Fruit fly (Drosophila melanogaster): ENCODE measurements around the gene CG14966.

CG14966 gene

DNA sequence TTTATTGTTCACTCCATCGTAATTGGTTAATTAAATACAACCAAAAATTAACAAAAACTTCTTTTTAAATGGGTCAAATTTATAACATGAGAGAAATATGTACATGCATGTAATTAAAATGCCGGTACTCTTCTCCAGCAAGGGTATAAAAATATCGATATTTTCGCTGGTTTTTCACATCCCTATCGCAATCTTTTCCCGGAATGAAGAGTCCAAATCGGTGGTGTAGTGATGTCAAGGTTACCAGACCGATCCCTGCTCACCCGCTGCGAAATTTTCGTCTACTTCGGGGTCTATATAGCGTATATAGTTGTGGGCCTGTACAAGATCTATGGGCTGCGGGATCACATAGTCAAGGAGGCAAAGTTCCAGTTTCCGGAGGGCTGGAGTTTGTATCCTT lies 35.5 kb downstream of the CG14966 start, which contains the start of gene rasp:
Gene rasp (plus strand): TSS at position 213 of the 400 bp plus-strand sequence.
- TF ChIP-seq CG7045 (GFP tag; optimal IDR thresholded peaks at IDR 0.05) (no peak), CG12768 (GFP tag; optimal IDR thresholded peaks at IDR 0.05) (no peak), tj (GFP tag; optimal IDR thresholded peaks at IDR 0.05) (no peak), CG33017 (tag; optimal IDR thresholded peaks at IDR 0.05) (no peak), pad (GFP tag; optimal IDR thresholded peaks at IDR 0.05) (no peak), Crg-1 (GFP tag; optimal IDR thresholded peaks at IDR 0.05) (no peak)

DNA sequence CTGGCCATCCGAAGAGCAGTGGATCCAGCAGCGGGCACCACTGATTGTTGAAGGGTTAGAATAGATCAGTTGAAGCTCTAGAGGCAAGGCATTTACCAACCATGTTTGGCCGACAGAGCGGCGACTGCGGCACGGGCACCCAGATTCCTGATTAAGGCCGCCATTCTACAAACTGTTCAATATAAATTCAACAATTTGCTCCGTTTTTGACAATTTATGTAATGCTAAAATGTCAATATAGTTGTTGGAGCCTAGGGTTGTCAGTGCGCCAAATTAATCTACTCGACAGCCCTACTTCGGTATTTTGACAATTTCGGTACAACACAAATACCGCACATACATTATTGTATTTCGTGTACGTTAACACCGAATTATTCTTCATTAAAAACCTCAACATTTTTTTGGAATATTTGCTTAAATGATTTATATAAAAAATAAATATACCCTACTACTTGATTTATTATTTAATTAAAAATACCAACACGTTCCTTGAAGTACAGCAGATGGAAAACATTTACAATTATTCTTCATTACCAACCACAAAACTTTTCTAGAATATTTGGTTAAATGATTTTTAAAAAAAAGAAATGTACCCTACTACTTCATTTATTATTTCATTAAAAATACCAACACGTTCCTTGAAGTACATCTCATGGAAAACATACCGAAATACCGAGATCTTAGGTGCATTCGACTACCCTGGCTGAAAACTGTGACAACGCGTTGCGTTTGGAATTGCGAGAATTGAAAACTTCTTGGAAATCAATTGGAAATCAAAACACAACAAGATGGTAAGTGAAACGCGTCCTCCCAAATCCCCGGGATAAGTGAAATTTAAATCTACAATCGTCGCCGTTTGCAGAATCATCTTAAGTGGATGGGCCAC lies 37.9 kb downstream of the CG14966 start, which contains the start of the genes ND-30 and CG15812:
Gene ND-30 (minus strand): TSS at position 270 of the 886 bp plus-strand sequence.
Gene CG15812 (plus strand): TSS at position 683 of the 886 bp plus-strand sequence.
- TF ChIP-seq tj (GFP tag; optimal IDR thresholded peaks at IDR 0.05) (peak; percentile 15), CG14711 (tag; optimal IDR thresholded peaks at IDR 0.05) (peak; percentile 94), CG7045 (GFP tag; optimal IDR thresholded peaks at IDR 0.05) (no peak), CG12768 (GFP tag; optimal IDR thresholded peaks at IDR 0.05) (no peak), ovo (GFP tag; optimal IDR thresholded peaks at IDR 0.05) (no peak), Clk (GFP tag; optimal IDR thresholded peaks at IDR 0.05) (no peak), CG7101 (tag; optimal IDR thresholded peaks at IDR 0.05) (peak; percentile 34), Crg-1 (GFP tag; optimal IDR thresholded peaks at IDR 0.05) (peak; percentile 31), cic (GFP tag; optimal IDR thresholded peaks at IDR 0.05) (no peak), CG11617 (GFP tag; optimal IDR thresholded peaks at IDR 0.05) (peak; percentile 53), CG1620 (GFP tag; optimal IDR thresholded peaks at IDR 0.05) (peak; percentile 29), bab1 (GFP tag; optimal IDR thresholded peaks at IDR 0.05) (no peak), Hr96 (GFP tag; optimal IDR thresholded peaks at IDR 0.05) (no peak)

DNA sequence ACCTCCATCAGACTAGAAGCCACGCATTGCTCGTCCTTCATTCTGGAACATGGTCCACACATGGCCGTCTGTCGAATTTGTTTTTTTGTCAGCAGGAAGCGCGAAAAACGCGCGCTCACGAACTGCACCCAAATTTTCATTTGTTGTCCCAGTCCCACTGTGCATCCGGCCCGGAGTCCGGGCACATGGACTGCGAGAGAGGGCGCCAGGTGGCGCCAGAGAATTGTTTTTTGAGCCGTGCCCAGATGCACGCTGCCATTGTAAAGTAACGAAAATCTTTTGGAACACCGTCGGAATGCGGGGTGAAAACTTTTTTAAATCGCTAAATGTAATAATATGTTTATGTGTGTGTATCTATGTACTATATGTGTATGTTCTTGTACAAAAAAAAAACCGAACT lies 39.8 kb downstream of the CG14966 start:
- TF ChIP-seq Clk (GFP tag; optimal IDR thresholded peaks at IDR 0.05) (no peak), kay (GFP tag; ENCODE audit: borderline replicate concordance) (no peak), CG7101 (tag; optimal IDR thresholded peaks at IDR 0.05) (no peak), CG33017 (tag; optimal IDR thresholded peaks at IDR 0.05) (no peak), Mnt (GFP tag; optimal IDR thresholded peaks at IDR 0.05) (no peak), CG1620 (GFP tag; optimal IDR thresholded peaks at IDR 0.05) (no peak), CG14711 (tag; optimal IDR thresholded peaks at IDR 0.05) (no peak), cic (GFP tag; optimal IDR thresholded peaks at IDR 0.05) (no peak), pad (GFP tag; optimal IDR thresholded peaks at IDR 0.05) (no peak), ovo (GFP tag; optimal IDR thresholded peaks at IDR 0.05) (no peak), tj (GFP tag; optimal IDR thresholded peaks at IDR 0.05) (no peak), toe (GFP tag; optimal IDR thresholded peaks at IDR 0.05) (no peak), CG5204 (GFP tag; optimal IDR thresholded peaks at IDR 0.05) (no peak), bab1 (GFP tag; optimal IDR thresholded peaks at IDR 0.05) (no peak), Hr96 (GFP tag; optimal IDR thresholded peaks at IDR 0.05) (no peak), Crg-1 (GFP tag; optimal IDR thresholded peaks at IDR 0.05) (no peak), cnc (optimal IDR thresholded peaks at IDR 0.05) (no peak)

DNA sequence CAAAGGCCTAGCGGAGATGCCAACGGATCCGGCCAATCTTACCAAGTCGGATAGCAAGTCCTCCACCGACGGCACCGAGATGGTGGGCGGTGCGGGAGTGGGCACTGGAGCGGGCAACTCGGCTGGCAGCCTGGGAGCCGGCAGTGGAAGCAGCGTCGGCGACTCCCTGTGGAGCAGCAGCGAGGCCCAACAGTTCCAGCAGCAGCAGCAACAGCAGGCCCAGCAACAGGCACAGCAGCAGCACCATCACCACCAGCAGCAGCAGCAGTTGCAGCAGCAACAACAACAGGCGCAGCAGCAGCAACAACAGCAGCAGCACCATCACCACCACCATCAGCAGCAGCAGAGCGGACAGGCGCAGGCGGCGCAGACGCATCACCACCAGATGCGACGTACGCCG lies 47.1 kb downstream of the CG14966 start:
- TF ChIP-seq pad (GFP tag; optimal IDR thresholded peaks at IDR 0.05) (no peak), kay (GFP tag; ENCODE audit: borderline replicate concordance) (no peak), CG1620 (GFP tag; optimal IDR thresholded peaks at IDR 0.05) (no peak), ovo (GFP tag; optimal IDR thresholded peaks at IDR 0.05) (no peak), cic (GFP tag; optimal IDR thresholded peaks at IDR 0.05) (no peak), CG7101 (tag; optimal IDR thresholded peaks at IDR 0.05) (no peak), CG7045 (GFP tag; optimal IDR thresholded peaks at IDR 0.05) (no peak), tj (GFP tag; optimal IDR thresholded peaks at IDR 0.05) (no peak), CG33017 (tag; optimal IDR thresholded peaks at IDR 0.05) (no peak), CG12768 (GFP tag; optimal IDR thresholded peaks at IDR 0.05) (no peak), Mnt (GFP tag; optimal IDR thresholded peaks at IDR 0.05) (no peak), toe (GFP tag; optimal IDR thresholded peaks at IDR 0.05) (no peak), Crg-1 (GFP tag; optimal IDR thresholded peaks at IDR 0.05) (no peak), Clk (GFP tag; optimal IDR thresholded peaks at IDR 0.05) (no peak), bab1 (GFP tag; optimal IDR thresholded peaks at IDR 0.05) (no peak)

DNA sequence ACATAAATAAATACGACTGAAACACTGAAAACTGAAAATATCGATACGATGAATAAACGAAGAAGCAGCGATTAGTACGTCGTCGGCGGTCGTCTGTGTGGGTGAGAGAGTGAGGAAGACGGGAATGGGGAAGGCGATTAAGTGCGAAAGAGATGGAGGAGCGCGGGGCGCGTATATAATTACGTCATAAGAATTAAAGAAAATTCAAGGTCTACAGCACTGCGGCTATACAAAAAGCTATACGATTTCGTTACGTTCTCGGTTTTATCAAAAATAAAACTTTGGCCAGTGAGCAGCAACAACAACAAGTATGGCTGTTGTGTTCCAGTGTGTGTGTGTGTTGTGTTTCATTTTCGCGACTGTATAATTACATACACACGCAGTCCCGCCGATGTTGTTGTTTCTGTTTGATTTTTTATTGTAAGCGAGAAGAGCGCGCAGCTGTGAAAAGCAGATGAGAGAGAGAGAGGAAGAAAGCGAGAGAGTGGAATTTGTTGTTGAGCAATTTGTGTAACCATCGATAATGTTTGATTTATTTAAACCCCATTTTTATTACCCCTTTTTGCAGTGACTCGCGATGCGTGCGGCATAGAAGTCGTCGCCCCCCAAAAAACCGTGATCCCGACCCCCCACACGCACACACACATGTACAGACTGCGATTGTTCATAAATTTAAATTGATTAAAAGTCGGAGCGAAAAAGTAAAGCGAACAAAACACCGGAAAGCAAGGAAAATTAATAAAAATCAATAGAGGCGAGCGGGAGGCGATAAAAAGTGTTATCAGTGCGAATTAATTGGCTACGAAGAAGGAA lies 48.2 kb downstream of the CG14966 start:
- TF ChIP-seq Clk (GFP tag; optimal IDR thresholded peaks at IDR 0.05) (peak; percentile 47), CG1620 (GFP tag; optimal IDR thresholded peaks at IDR 0.05) (no peak), cic (GFP tag; optimal IDR thresholded peaks at IDR 0.05) (peak; percentile 94), CG7045 (GFP tag; optimal IDR thresholded peaks at IDR 0.05) (peak; percentile 25), CG11617 (GFP tag; optimal IDR thresholded peaks at IDR 0.05) (peak; percentile 54), CG5204 (GFP tag; optimal IDR thresholded peaks at IDR 0.05) (no peak), toe (GFP tag; optimal IDR thresholded peaks at IDR 0.05) (no peak), CG33017 (tag; optimal IDR thresholded peaks at IDR 0.05) (no peak), ovo (GFP tag; optimal IDR thresholded peaks at IDR 0.05) (no peak), CG12768 (GFP tag; optimal IDR thresholded peaks at IDR 0.05) (peak; percentile 82), kay (GFP tag; ENCODE audit: borderline replicate concordance) (no peak), tj (GFP tag; optimal IDR thresholded peaks at IDR 0.05) (peak; percentile 49), CG7101 (tag; optimal IDR thresholded peaks at IDR 0.05) (peak; percentile 9), Mnt (GFP tag; optimal IDR thresholded peaks at IDR 0.05) (peak; percentile 77)

Data from whole organism, adult.